Fruit fly (Drosophila melanogaster) whole organism, adult: Measurements from ENCODE around the gene RpL3.

ENCODE experiments used
- CG12768 ChIP-seq: fragments of 200-800 bp; sonication (Bioruptor generic); optimal IDR thresholded peaks from 2 replicates; lab custom pipeline; 2017; ENCODE audit warnings: missing biosample characterization, missing genetic modification characterization, mild to moderate bottlenecking, moderate library complexity, missing genetic modification reagents
- CG14711 ChIP-seq: fragments of 200-800 bp; sonication (Bioruptor generic); optimal IDR thresholded peaks from 2 replicates; lab custom pipeline; 2018; ENCODE audit warnings: missing biosample characterization, mild to moderate bottlenecking, missing genetic modification characterization, moderate library complexity
- CG33017 ChIP-seq: fragments of 200-800 bp; sonication (Bioruptor generic); optimal IDR thresholded peaks from 2 replicates; lab custom pipeline; 2018; ENCODE audit warnings: missing biosample characterization, mild to moderate bottlenecking, missing genetic modification characterization, moderate library complexity
- CG7045 ChIP-seq: fragments of 200-800 bp; sonication (Bioruptor generic); optimal IDR thresholded peaks from 2 replicates; lab custom pipeline; 2017; ENCODE audit warnings: missing biosample characterization, mild to moderate bottlenecking, missing genetic modification characterization
- Hr96 ChIP-seq: fragments of 200-800 bp; sonication (Bioruptor generic); optimal IDR thresholded peaks from 2 replicates; lab custom pipeline; 2016; ENCODE audit warnings: missing biosample characterization, missing genetic modification characterization
- cic ChIP-seq: fragments of 200-800 bp; sonication (Bioruptor generic); optimal IDR thresholded peaks from 2 replicates; lab custom pipeline; 2017; ENCODE audit warnings: missing biosample characterization, mild to moderate bottlenecking, missing genetic modification characterization, moderate library complexity
- kay ChIP-seq: fragments of 200-800 bp; sonication (Bioruptor generic); peaks from one replicate; lab custom pipeline; 2016; ENCODE audit warnings: missing biosample characterization, missing genetic modification characterization, borderline replicate concordance

dm6 chr3R:11231705-11232261 lies 10.1 kb downstream of the RpL3 start, which contains the start of the genes CG17187 and Dph3:
- TF ChIP-seq CG33017 (tag; lab: Kevin White, UChicago) (no peak), kay (GFP tag; lab: Kevin White, UChicago) (no peak), cic (no peak), CG12768 (GFP tag; lab: Kevin White, UChicago) (no peak), CG14711 (tag; lab: Kevin White, UChicago) (no peak), Hr96 (GFP tag; lab: Kevin White, UChicago) (no peak), CG7045 (GFP tag; lab: Kevin White, UChicago) (no peak)
